Fruit fly (Drosophila melanogaster) whole organism, larva: ENCODE data around the gene CCAP-R.
A peak's percentile ranks its signal among the peaks of the same experiment; 100 is the strongest.

Experiments used
- noc ChIP-seq: fragments of 200-800 bp; sonication (Bioruptor generic); optimal IDR thresholded peaks from 3 replicates; lab custom pipeline; 2019; ENCODE audit warnings: missing biosample characterization, mild to moderate bottlenecking, missing genetic modification characterization, moderate library complexity

CCAP-R gene

dm6 chr3R:25968486-25968885, 12.4 kb upstream of the CCAP-R start:
- no peak for TF ChIP-seq noc (tag; lab: Kevin White, UChicago)

dm6 chr3R:25966944-25967343, 10.9 kb upstream of the CCAP-R start:
- TF ChIP-seq noc (tag; lab: Kevin White, UChicago), result no peak

dm6 chr3R:25961694-25962093, 5.6 kb upstream of the CCAP-R start, which contains the start of gene boss:
TSS of gene boss (plus strand) at chr3R:25961994.
- TF ChIP-seq noc (tag; lab: Kevin White, UChicago), result no peak

- TF ChIP-seq noc (tag; lab: Kevin White, UChicago), result no peak
Observed at dm6 chr3R:25958979-25959378, 2.9 kb upstream of the CCAP-R start, which contains the start of gene CG14540. TSS of gene CG14540 (plus strand) at chr3R:25959279.

dm6 chr3R:25941310-25941709, 14.8 kb downstream of the CCAP-R start:
- TF ChIP-seq noc (tag; lab: Kevin White, UChicago), result no peak

- TF ChIP-seq noc (tag; lab: Kevin White, UChicago), result no peak
Observed at dm6 chr3R:25922534-25922933, 33.5 kb downstream of the CCAP-R start, which contains the start of gene CG14546. TSS of gene CG14546 (minus strand) at chr3R:25922634.

dm6 chr3R:25919912-25920311, 36.2 kb downstream of the CCAP-R start:
- no peak for TF ChIP-seq noc (tag; lab: Kevin White, UChicago)

- TF ChIP-seq noc (tag; lab: Kevin White, UChicago), result peak; percentile 75
Observed at dm6 chr3R:25906722-25907121, 49.3 kb downstream of the CCAP-R start, which contains the start of gene kumpel. TSS of gene kumpel (plus strand) at chr3R:25907022.

- TF ChIP-seq noc (tag; lab: Kevin White, UChicago), result no peak
Observed at dm6 chr3R:25902343-25902742, 53.7 kb downstream of the CCAP-R start, which contains the start of gene CG31089. TSS of gene CG31089 (plus strand) at chr3R:25902643.

dm6 chr3R:25899690-25900089, 56.4 kb downstream of the CCAP-R start, which contains the start of gene CG31091:
TSS of gene CG31091 (plus strand) at chr3R:25899903.
- no peak for TF ChIP-seq noc (tag; lab: Kevin White, UChicago)

- no peak for TF ChIP-seq noc (tag; lab: Kevin White, UChicago)
Observed at dm6 chr3R:25897176-25897575, 58.9 kb downstream of the CCAP-R start, which contains the start of gene Mco3. TSS of gene Mco3 (plus strand) at chr3R:25897476.

- no peak for TF ChIP-seq noc (tag; lab: Kevin White, UChicago)
Observed at dm6 chr3R:25895522-25895921, 60.5 kb downstream of the CCAP-R start, which contains the start of gene Sodq. TSS of gene Sodq (plus strand) at chr3R:25895822.

dm6 chr3R:25893272-25893671, 62.8 kb downstream of the CCAP-R start, which contains the start of gene CG5913:
TSS of gene CG5913 (plus strand) at chr3R:25893495.
- TF ChIP-seq noc (tag; lab: Kevin White, UChicago), result no peak

- peak; percentile 16 for TF ChIP-seq noc (tag; lab: Kevin White, UChicago)
Observed at dm6 chr3R:25888307-25889075, 67.6 kb downstream of the CCAP-R start, which contains the start of gene Lnk. TSS of gene Lnk (plus strand) at chr3R:25888542.

dm6 chr3R:25885136-25885535, 70.9 kb downstream of the CCAP-R start:
- TF ChIP-seq noc (tag; lab: Kevin White, UChicago), result no peak

- TF ChIP-seq noc (tag; lab: Kevin White, UChicago), result no peak
Observed at dm6 chr3R:25884301-25884700, 71.8 kb downstream of the CCAP-R start.

dm6 chr3R:25883877-25884276, 72.2 kb downstream of the CCAP-R start:
- TF ChIP-seq noc (tag; lab: Kevin White, UChicago), result no peak
